Worm (Caenorhabditis elegans) whole organism, L1 larva: ENCODE measurements around the gene T04H1.12.
A peak's percentile ranks its signal among the peaks of the same experiment; 100 is the strongest.

ENCODE experiments used
- C04F5.9 ChIP-seq: sonication (generic microtip); optimal IDR thresholded peaks from 2 replicates; lab custom pipeline; 2016; ENCODE audit warnings: missing genetic modification characterization, missing compliant biosample characterization
- aha-1 ChIP-seq: fragments of 150-350 bp; optimal IDR thresholded peaks from 2 replicates; lab custom pipeline; 2014; ENCODE audit warnings: missing biosample characterization, missing genetic modification characterization
- aly-2 ChIP-seq: fragments of 150-350 bp; optimal IDR thresholded peaks from 2 replicates; lab custom pipeline; 2014; ENCODE audit warnings: missing biosample characterization, missing genetic modification characterization
- ceh-8 ChIP-seq: fragments of 200-800 bp; sonication (Bioruptor generic); optimal IDR thresholded peaks from 2 replicates; lab custom pipeline; 2018; ENCODE audit warnings: mild to moderate bottlenecking, missing genetic modification characterization, moderate library complexity, missing compliant biosample characterization
- ceh-82 ChIP-seq, 3 experiments: fragments of 150-350 bp in 1 of 3; sonication (generic microtip) in 2 of 3; optimal IDR thresholded peaks; 2 replicates each; lab custom pipeline; 2014 to 2017; ENCODE audit warnings: missing biosample characterization in 3 of 3, missing genetic modification characterization in 3 of 3
- ceh-88 ChIP-seq: fragments of 200-800 bp; sonication (Bioruptor generic); IDR thresholded peaks from 2 replicates; pipeline ENCODE4 v1.3.6; 2022; ENCODE audit warnings: missing genetic modification characterization, missing compliant biosample characterization
- ceh-90 ChIP-seq: sonication (generic microtip); optimal IDR thresholded peaks from 2 replicates; lab custom pipeline; 2016; ENCODE audit warnings: missing genetic modification characterization, missing compliant biosample characterization
- dsc-1 ChIP-seq: sonication (generic microtip); optimal IDR thresholded peaks from 2 replicates; lab custom pipeline; 2016; ENCODE audit warnings: mild to moderate bottlenecking, missing genetic modification characterization, missing compliant biosample characterization
- efl-1 ChIP-seq, 4 experiments: fragments of 150-350 bp; optimal IDR thresholded peaks in 3 of 4; peaks in 1 of 4; 1 replicate in 1 of 4; 2 replicates in 3 of 4; lab custom pipeline; 2014; ENCODE audit warnings: missing biosample characterization in 2 of 4, missing genetic modification characterization in 2 of 4, missing genetic modification reagents in 2 of 4
- elt-2 ChIP-seq: sonication (generic microtip); optimal IDR thresholded peaks from 2 replicates; lab custom pipeline; 2016; ENCODE audit warnings: missing genetic modification characterization, mild to moderate bottlenecking, inconsistent platforms, missing compliant biosample characterization, missing genetic modification reagents
- elt-3 ChIP-seq, 6 experiments: fragments of 150-350 bp in 1 of 6; sonication (generic microtip); optimal IDR thresholded peaks; 2 replicates each; lab custom pipeline; 2017 to 2018; ENCODE audit warnings: missing biosample characterization in 6 of 6, missing genetic modification characterization in 6 of 6, inconsistent platforms in 1 of 6
- ets-5 ChIP-seq: fragments of 200-800 bp; sonication (Bioruptor generic); IDR thresholded peaks from 2 replicates; pipeline ENCODE4 v1.3.6; 2022; ENCODE audit warnings: missing genetic modification characterization, missing compliant biosample characterization
- fos-1 ChIP-seq: fragments of 150-350 bp; optimal IDR thresholded peaks from 2 replicates; lab custom pipeline; 2014; ENCODE audit warnings: missing biosample characterization, missing genetic modification characterization
- grh-1 ChIP-seq: fragments of 200-800 bp; sonication (Bioruptor generic); IDR thresholded peaks from 2 replicates; pipeline ENCODE4 v1.3.6; 2022; ENCODE audit warnings: missing genetic modification reagents, missing genetic modification characterization, missing compliant biosample characterization
- hlh-17 ChIP-seq: fragments of 200-800 bp; sonication (Bioruptor generic); optimal IDR thresholded peaks from 2 replicates; lab custom pipeline; 2018; ENCODE audit warnings: missing genetic modification characterization, mild to moderate bottlenecking, missing compliant biosample characterization, moderate library complexity, borderline replicate concordance
- hlh-4 ChIP-seq: sonication (generic microtip); optimal IDR thresholded peaks from 2 replicates; lab custom pipeline; 2016; ENCODE audit warnings: mild to moderate bottlenecking, missing genetic modification characterization, missing compliant biosample characterization
- lin-13 ChIP-seq: fragments of 150-350 bp; optimal IDR thresholded peaks from 2 replicates; lab custom pipeline; 2014; ENCODE audit warnings: missing biosample characterization, missing genetic modification reagents, missing genetic modification characterization
- lin-14 ChIP-seq: fragments of 200-800 bp; sonication (Bioruptor generic); optimal IDR thresholded peaks from 2 replicates; lab custom pipeline; 2018; ENCODE audit warnings: mild to moderate bottlenecking, missing genetic modification characterization, moderate library complexity, missing compliant biosample characterization
- lin-35 ChIP-seq, 2 experiments: fragments of 150-350 bp; optimal IDR thresholded peaks; 2 replicates each; lab custom pipeline; 2014; ENCODE audit warnings: missing biosample characterization in 2 of 2, missing genetic modification characterization in 2 of 2, missing genetic modification reagents in 2 of 2
- lsy-2 ChIP-seq, 2 experiments: fragments of 150-350 bp; optimal IDR thresholded peaks; 2 replicates each; lab custom pipeline; 2014; ENCODE audit warnings: missing biosample characterization in 2 of 2, missing genetic modification characterization in 2 of 2
- nhr-19 ChIP-seq: fragments of 200-800 bp; sonication (Bioruptor generic); conservative IDR thresholded peaks from 2 replicates; pipeline ENCODE4 v1.3.6; 2022; ENCODE audit warnings: missing genetic modification characterization, missing compliant biosample characterization
- nhr-20 ChIP-seq: sonication (generic microtip); optimal IDR thresholded peaks from 2 replicates; lab custom pipeline; 2016; ENCODE audit warnings: mild to moderate bottlenecking, missing genetic modification characterization, missing compliant biosample characterization
- nhr-71 ChIP-seq: sonication (generic microtip); optimal IDR thresholded peaks from 2 replicates; lab custom pipeline; 2016; ENCODE audit warnings: mild to moderate bottlenecking, missing genetic modification characterization, moderate library complexity, missing compliant biosample characterization
- nhr-77 ChIP-seq: fragments of 150-350 bp; optimal IDR thresholded peaks from 2 replicates; lab custom pipeline; 2014; ENCODE audit warnings: missing biosample characterization, missing genetic modification characterization
- nhr-84 ChIP-seq: sonication (generic microtip); optimal IDR thresholded peaks from 2 replicates; lab custom pipeline; 2017; ENCODE audit warnings: missing biosample characterization, missing genetic modification characterization
- pag-3 ChIP-seq: sonication (generic microtip); optimal IDR thresholded peaks from 2 replicates; lab custom pipeline; 2017; ENCODE audit warnings: missing genetic modification characterization, mild to moderate bottlenecking, missing compliant biosample characterization, antibody characterized with exemption, borderline replicate concordance; ENCODE audit not compliant: insufficient read depth
- pax-3 ChIP-seq: fragments of 200-800 bp; sonication (Bioruptor generic); optimal IDR thresholded peaks from 2 replicates; lab custom pipeline; 2018; ENCODE audit warnings: mild to moderate bottlenecking, missing genetic modification characterization, moderate library complexity, missing compliant biosample characterization
- rnt-1 ChIP-seq: sonication (generic microtip); optimal IDR thresholded peaks from 2 replicates; lab custom pipeline; 2016; ENCODE audit warnings: mild to moderate bottlenecking, missing genetic modification characterization, moderate library complexity, missing compliant biosample characterization
- snu-23 ChIP-seq: sonication (generic microtip); optimal IDR thresholded peaks from 2 replicates; lab custom pipeline; 2016; ENCODE audit warnings: missing genetic modification characterization, missing compliant biosample characterization
- sox-4 ChIP-seq: sonication (generic microtip); optimal IDR thresholded peaks from 2 replicates; lab custom pipeline; 2016; ENCODE audit warnings: missing genetic modification characterization, missing compliant biosample characterization
- tlp-1 ChIP-seq: fragments of 150-350 bp; optimal IDR thresholded peaks from 2 replicates; lab custom pipeline; 2014; ENCODE audit warnings: missing biosample characterization, missing genetic modification characterization
- unc-130 ChIP-seq: fragments of 150-350 bp; optimal IDR thresholded peaks from 2 replicates; lab custom pipeline; 2017; ENCODE audit warnings: missing biosample characterization, missing genetic modification characterization, inconsistent platforms
- unc-62 ChIP-seq: fragments of 150-350 bp; optimal IDR thresholded peaks from 2 replicates; lab custom pipeline; 2014; ENCODE audit warnings: missing biosample characterization, missing genetic modification reagents, missing genetic modification characterization
- unc-86 ChIP-seq: sonication (generic microtip); optimal IDR thresholded peaks from 2 replicates; lab custom pipeline; 2016; ENCODE audit warnings: missing genetic modification characterization, missing compliant biosample characterization

Gene T04H1.12

DNA sequence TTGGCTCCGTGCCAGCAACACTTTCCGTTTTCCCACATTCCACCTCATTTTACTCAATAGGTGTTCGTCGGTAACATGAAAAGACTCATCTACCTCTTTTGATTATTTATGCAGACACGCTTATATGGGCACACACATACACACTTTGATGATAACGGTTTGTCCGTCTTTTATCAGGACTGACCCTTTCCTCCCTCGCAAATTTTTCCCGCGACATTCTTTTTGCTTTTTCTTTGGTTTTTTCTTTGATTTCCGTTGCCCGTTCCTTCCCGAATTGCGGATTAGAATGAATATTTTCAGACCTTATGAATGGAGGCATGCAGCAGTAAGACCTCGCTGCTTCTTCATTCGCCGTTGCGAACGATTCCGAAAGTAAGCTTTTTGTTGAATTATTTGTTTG lies 42.4 kb upstream of the T04H1.12 start, which contains the start of gene vab-8:
vab-8 (plus strand) TSS at position 301 of the 400 bp plus-strand sequence.
- no peak for TF ChIP-seq lin-13 (GFP tag; lab: Kevin White, UChicago)
- no peak for TF ChIP-seq elt-3 (tag; optimal IDR thresholded peaks at IDR 0.05; lab: Kevin White, UChicago)
- TF ChIP-seq lin-35 (GFP tag; optimal IDR thresholded peaks at IDR 0.05; lab: Kevin White, UChicago) = no peak
- TF ChIP-seq lsy-2 (tag; optimal IDR thresholded peaks at IDR 0.05; lab: Kevin White, UChicago) = no peak
- TF ChIP-seq ceh-82 (tag; optimal IDR thresholded peaks at IDR 0.05; lab: Kevin White, UChicago) = no peak
- no peak for TF ChIP-seq unc-62 (GFP tag; lab: Kevin White, UChicago)
- TF ChIP-seq ceh-88 (GFP tag; lab: Robert Waterston, UW) = no peak
- no peak for TF ChIP-seq nhr-77 (tag; lab: Kevin White, UChicago)
- no peak for TF ChIP-seq nhr-84 (tag; lab: Kevin White, UChicago)
- no peak for TF ChIP-seq hlh-4 (tag; lab: Kevin White, UChicago)
- TF ChIP-seq ceh-90 (tag; lab: Kevin White, UChicago) = no peak
- no peak for TF ChIP-seq rnt-1
- no peak for TF ChIP-seq pax-3 (tag; lab: Kevin White, UChicago)
- no peak for TF ChIP-seq nhr-20 (tag; lab: Kevin White, UChicago)
- no peak for TF ChIP-seq fos-1 (tag; lab: Kevin White, UChicago)
- TF ChIP-seq tlp-1 (tag; lab: Kevin White, UChicago) = no peak
- TF ChIP-seq hlh-17 = no peak
- no peak for TF ChIP-seq aly-2 (tag; lab: Kevin White, UChicago)
- TF ChIP-seq elt-2 = no peak
- TF ChIP-seq C04F5.9 (tag; lab: Kevin White, UChicago) = no peak

DNA sequence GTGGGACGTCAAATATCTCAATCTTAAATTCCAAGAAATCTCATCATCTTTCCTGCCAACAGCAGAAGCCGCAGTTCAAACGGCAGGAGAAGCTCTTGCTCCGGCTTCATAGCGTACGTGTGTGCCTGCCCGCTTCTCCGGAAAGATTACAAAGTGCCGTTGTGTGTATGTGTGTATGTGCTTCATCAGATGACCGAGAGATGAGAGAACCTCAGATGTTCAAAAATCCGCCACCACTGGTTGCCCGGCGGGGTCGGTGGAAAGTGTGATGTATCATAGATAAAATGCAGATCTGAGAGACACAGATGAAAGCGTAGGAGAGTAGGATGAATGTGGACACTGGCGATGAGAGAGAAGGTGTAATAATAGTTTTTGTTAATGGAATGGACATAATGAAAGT lies 22.0 kb upstream of the T04H1.12 start:
- TF ChIP-seq nhr-19 (GFP tag; lab: Robert Waterston, UW) (peak; percentile 42), elt-3 (tag; optimal IDR thresholded peaks at IDR 0.05; lab: Kevin White, UChicago) (no peak), rnt-1 (peak; percentile 58), unc-130 (tag; lab: Kevin White, UChicago) (peak; percentile 15), nhr-71 (peak; percentile 65), pax-3 (tag; lab: Kevin White, UChicago) (no peak), snu-23 (GFP tag; lab: Kevin White, UChicago) (peak; percentile 22), lin-14 (GFP tag; lab: Kevin White, UChicago) (peak; percentile 80), pag-3 (tag; lab: Kevin White, UChicago) (peak; percentile 79)

DNA sequence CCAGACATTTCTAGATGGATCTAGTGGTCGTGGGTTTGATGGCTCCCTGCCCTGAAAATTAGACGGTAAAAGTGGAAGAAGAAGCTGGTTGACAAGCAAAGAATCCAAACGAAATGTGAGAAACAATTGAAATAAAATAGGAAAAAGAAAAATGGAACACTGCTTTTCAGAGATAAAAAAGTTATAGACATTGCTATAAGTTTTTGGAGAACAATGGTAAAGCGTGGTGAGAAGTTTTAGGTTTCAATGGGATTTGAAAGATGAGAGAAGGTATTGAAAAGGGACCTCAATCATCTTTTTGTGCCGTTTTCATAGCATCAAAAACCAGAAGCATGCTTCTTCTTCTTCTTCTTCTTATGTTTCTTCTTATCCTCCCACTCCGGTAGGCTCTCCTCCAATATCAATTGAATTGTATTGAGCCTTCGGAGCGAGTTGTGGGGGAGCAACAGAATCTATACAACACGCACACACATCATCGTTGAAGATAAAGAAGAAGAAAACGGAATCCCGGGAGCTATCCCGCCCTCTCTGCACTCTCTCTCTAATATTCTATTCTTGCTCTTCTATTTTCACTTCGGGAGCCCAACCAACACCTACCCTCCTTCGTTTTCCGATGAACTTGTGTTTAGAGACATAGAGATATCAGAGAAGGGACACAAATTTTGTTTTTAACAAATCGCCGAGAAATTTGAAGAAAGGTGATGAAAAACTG lies 21.0 kb upstream of the T04H1.12 start, which contains the start of gene myo-3:
myo-3 (minus strand) TSS at position 51 of the 712 bp plus-strand sequence.
- TF ChIP-seq nhr-19 (GFP tag; lab: Robert Waterston, UW) = peak; percentile 26
- peak; percentile 61 for TF ChIP-seq rnt-1
- TF ChIP-seq lsy-2 (tag; optimal IDR thresholded peaks at IDR 0.05; lab: Kevin White, UChicago) = peak in 1 of 2 experiments; percentile 27
- TF ChIP-seq sox-4 = no peak
- TF ChIP-seq grh-1 = no peak
- no peak for TF ChIP-seq ets-5 (GFP tag; lab: Robert Waterston, UW)
- TF ChIP-seq nhr-20 (tag; lab: Kevin White, UChicago) = peak; percentile 8
- no peak for TF ChIP-seq unc-86 (tag; lab: Kevin White, UChicago)
- TF ChIP-seq ceh-8 (GFP tag; lab: Kevin White, UChicago) = no peak
- TF ChIP-seq efl-1 (optimal IDR thresholded peaks at IDR 0.05; lab: Kevin White, UChicago) = no peak
- TF ChIP-seq efl-1 (GFP tag; optimal IDR thresholded peaks at IDR 0.05 in 1 of 2; lab: Kevin White, UChicago) = peak in 1 of 2 experiments; percentile 31
- peak; percentile 68 for TF ChIP-seq nhr-71
- TF ChIP-seq snu-23 (GFP tag; lab: Kevin White, UChicago) = peak; percentile 19
- no peak for TF ChIP-seq aha-1 (tag; lab: Kevin White, UChicago)
- TF ChIP-seq lin-35 (GFP tag; optimal IDR thresholded peaks at IDR 0.05; lab: Kevin White, UChicago) = no peak
- peak; percentile 23 for TF ChIP-seq dsc-1 (tag; lab: Kevin White, UChicago)
- peak; percentile 79 for TF ChIP-seq lin-14 (GFP tag; lab: Kevin White, UChicago)
- peak; percentile 13 for TF ChIP-seq unc-130 (tag; lab: Kevin White, UChicago)
